Fruit fly (Drosophila melanogaster): ENCODE data around the gene Qsox4.

The Qsox4 gene

DNA sequence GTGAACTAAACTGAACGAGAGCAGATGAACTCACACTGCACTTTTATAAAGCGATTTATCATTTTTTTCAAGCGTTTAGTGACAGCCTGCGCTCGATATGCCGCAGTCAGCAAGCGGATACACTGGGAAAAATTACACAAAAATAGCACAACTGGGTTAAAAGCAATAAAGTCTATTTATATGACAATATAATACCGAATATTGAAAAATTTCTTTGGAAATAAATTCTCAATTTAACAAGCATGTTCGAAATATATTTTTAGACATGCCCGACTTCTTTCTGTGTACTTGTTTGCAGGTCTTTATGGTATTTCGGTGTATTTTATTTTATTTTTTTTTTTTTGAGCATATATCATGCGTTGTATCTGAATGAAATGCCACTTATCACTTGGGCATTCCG is 11.3 kb downstream of the Qsox4 start:
- TF ChIP-seq dsf (GFP tag; optimal IDR thresholded peaks at IDR 0.05; ENCODE audit: borderline replicate concordance) (peak; percentile 37), jim (GFP tag; optimal IDR thresholded peaks at IDR 0.05) (no peak), ey (GFP tag; optimal IDR thresholded peaks at IDR 0.05) (peak; percentile 86), OdsH (GFP tag; optimal IDR thresholded peaks at IDR 0.05) (peak; percentile 88), Hr78 (GFP tag; optimal IDR thresholded peaks at IDR 0.05) (no peak), GATAd (GFP tag; optimal IDR thresholded peaks at IDR 0.05) (no peak), usp (GFP tag; optimal IDR thresholded peaks at IDR 0.05) (no peak), Hr83 (GFP tag; optimal IDR thresholded peaks at IDR 0.05; ENCODE audit: poor library complexity, severe bottlenecking) (no peak), rgr (GFP tag; optimal IDR thresholded peaks at IDR 0.05) (peak; percentile 87), Abd-B (GFP tag; optimal IDR thresholded peaks at IDR 0.05) (no peak), Myc (optimal IDR thresholded peaks at IDR 0.05) (no peak), CG32264 (GFP tag; optimal IDR thresholded peaks at IDR 0.05) (peak; percentile 61), woc (GFP tag; optimal IDR thresholded peaks at IDR 0.05) (peak; percentile 65), Vsx2 (GFP tag; optimal IDR thresholded peaks at IDR 0.05; ENCODE audit: partially characterized antibody) (no peak), Rel (GFP tag; optimal IDR thresholded peaks at IDR 0.05) (peak; percentile 22), Rel (tag; optimal IDR thresholded peaks at IDR 0.05) (peak; percentile 21), HLH106 (tag; optimal IDR thresholded peaks at IDR 0.05) (peak; percentile 78), fru (GFP tag; optimal IDR thresholded peaks at IDR 0.05) (peak; percentile 87), Mio (GFP tag; optimal IDR thresholded peaks at IDR 0.05) (peak; percentile 10), Jra (GFP tag; optimal IDR thresholded peaks at IDR 0.05) (peak; percentile 83), dmrt93B (GFP tag; optimal IDR thresholded peaks at IDR 0.05) (peak; percentile 75), tai (GFP tag; optimal IDR thresholded peaks at IDR 0.05) (peak; percentile 76), sv (GFP tag; optimal IDR thresholded peaks at IDR 0.05) (peak; percentile 45), br (GFP tag; optimal IDR thresholded peaks at IDR 0.05) (peak; percentile 90), foxo (GFP tag; optimal IDR thresholded peaks at IDR 0.05) (peak; percentile 55 to 88), Hnf4 (GFP tag; optimal IDR thresholded peaks at IDR 0.05) (peak; percentile 91), CG9705 (GFP tag; optimal IDR thresholded peaks at IDR 0.05) (peak; percentile 74), dl (GFP tag; optimal IDR thresholded peaks at IDR 0.05; ENCODE audit: insufficient read depth in 1 of 2, partially characterized antibody in 2 of 2) (no peak), lola (GFP tag; optimal IDR thresholded peaks at IDR 0.05) (no peak), N (GFP tag; optimal IDR thresholded peaks at IDR 0.05) (no peak), h (GFP tag; optimal IDR thresholded peaks at IDR 0.05) (peak; percentile 90), brk (GFP tag; optimal IDR thresholded peaks at IDR 0.05) (peak; percentile 72), Dif (GFP tag; optimal IDR thresholded peaks at IDR 0.05; ENCODE audit: partially characterized antibody) (no peak), pan (optimal IDR thresholded peaks at IDR 0.05) (no peak), CrebA (GFP tag; optimal IDR thresholded peaks at IDR 0.05; ENCODE audit: borderline replicate concordance) (no peak), psq (GFP tag; optimal IDR thresholded peaks at IDR 0.05) (peak; percentile 76), Dfd (GFP tag; optimal IDR thresholded peaks at IDR 0.05) (no peak), Sp1 (GFP tag; optimal IDR thresholded peaks at IDR 0.05) (peak; percentile 86), sage (GFP tag; optimal IDR thresholded peaks at IDR 0.05) (peak; percentile 65)

DNA sequence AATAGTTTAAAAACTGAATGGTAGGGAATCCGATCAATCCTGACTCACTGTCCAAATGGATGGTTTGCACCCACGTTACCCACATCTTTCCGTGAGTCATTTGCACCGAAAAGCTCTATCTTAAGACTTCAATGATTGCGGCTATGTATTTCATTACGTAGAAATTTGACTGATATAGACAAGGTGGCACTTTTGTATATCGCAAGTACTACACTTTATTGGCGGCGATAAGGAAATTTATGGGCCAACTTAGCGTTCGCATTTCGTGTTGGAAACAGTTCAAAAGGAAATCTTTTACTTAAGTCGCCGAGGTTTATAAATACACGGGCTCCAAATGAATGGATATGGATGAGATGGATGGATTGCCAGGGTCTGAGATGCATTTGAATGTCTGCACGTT is 12.3 kb downstream of the Qsox4 start:
- TF ChIP-seq CrebA (GFP tag; optimal IDR thresholded peaks at IDR 0.05; ENCODE audit: borderline replicate concordance), result peak; percentile 84
- TF ChIP-seq pan (optimal IDR thresholded peaks at IDR 0.05), result no peak
- TF ChIP-seq Jra (GFP tag; optimal IDR thresholded peaks at IDR 0.05), result no peak

DNA sequence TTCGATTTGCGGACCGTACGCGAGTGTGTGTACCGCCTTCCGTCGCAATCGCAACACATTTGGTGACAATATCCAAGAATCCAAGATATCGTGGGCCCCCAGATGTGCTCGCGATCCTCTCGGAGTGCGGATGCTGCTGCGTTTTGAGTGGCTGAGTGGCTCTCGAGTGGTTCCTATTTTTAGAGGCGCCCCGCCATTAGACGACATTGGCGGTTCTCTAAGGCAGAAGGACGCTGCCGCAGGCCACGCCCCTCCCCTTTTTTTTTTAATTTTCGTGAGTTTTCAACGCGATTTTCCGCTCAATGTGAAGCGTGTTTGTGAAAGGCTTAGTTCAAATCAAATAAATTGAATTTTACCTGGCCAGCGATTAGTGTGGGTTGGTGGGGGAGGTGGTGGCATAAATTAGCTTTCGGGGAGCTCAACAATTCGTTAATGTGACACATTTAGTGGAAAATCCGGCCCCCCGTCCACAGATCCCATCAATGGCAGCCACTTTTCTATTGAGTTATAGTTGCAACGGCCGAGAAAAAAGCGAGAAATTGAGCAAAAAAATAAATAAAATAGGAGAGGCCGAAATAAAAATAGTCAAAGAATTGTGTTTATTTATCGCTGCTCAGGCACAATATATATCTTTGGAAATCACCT is 15.9 kb downstream of the Qsox4 start, which contains the start of gene nau:
Gene nau, minus strand, starts transcription at position 61 of the 645 bp plus-strand sequence.
- TF ChIP-seq tai (GFP tag; optimal IDR thresholded peaks at IDR 0.05) (no peak), pan (optimal IDR thresholded peaks at IDR 0.05) (no peak), CG32264 (GFP tag; optimal IDR thresholded peaks at IDR 0.05) (no peak), brk (GFP tag; optimal IDR thresholded peaks at IDR 0.05) (no peak), GATAd (GFP tag; optimal IDR thresholded peaks at IDR 0.05) (no peak), br (GFP tag; optimal IDR thresholded peaks at IDR 0.05) (no peak), psq (GFP tag; optimal IDR thresholded peaks at IDR 0.05) (no peak), usp (GFP tag; optimal IDR thresholded peaks at IDR 0.05) (no peak), Mio (GFP tag; optimal IDR thresholded peaks at IDR 0.05) (no peak), Rel (GFP tag; optimal IDR thresholded peaks at IDR 0.05) (no peak), Rel (tag; optimal IDR thresholded peaks at IDR 0.05) (no peak), OdsH (GFP tag; optimal IDR thresholded peaks at IDR 0.05) (no peak), woc (GFP tag; optimal IDR thresholded peaks at IDR 0.05) (no peak)
